Worm (Caenorhabditis elegans) whole organism, L2 larva: Measurements from ENCODE around the gene gpa-17.

ENCODE experiments used
- blmp-1 ChIP-seq: sonication (generic microtip); optimal IDR thresholded peaks from 2 replicates; lab custom pipeline; 2017; ENCODE audit warnings: missing genetic modification characterization, mild to moderate bottlenecking, missing compliant biosample characterization, antibody characterized with exemption, moderate library complexity; ENCODE audit not compliant: insufficient read depth
- elt-3 ChIP-seq: sonication (generic microtip); optimal IDR thresholded peaks from 2 replicates; lab custom pipeline; 2017; ENCODE audit warnings: missing biosample characterization, missing genetic modification characterization
- mab-5 ChIP-seq: fragments of 150-350 bp; optimal IDR thresholded peaks from 2 replicates; lab custom pipeline; 2014; ENCODE audit warnings: missing biosample characterization, missing genetic modification characterization
- mdl-1 ChIP-seq, 2 experiments: fragments of 150-350 bp in 1 of 2; sonication (generic microtip) in 1 of 2; optimal IDR thresholded peaks; 2 replicates each; lab custom pipeline; 2017; ENCODE audit warnings: missing biosample characterization in 2 of 2, missing genetic modification characterization in 2 of 2
- unc-62 ChIP-seq: fragments of 150-350 bp; optimal IDR thresholded peaks from 2 replicates; lab custom pipeline; 2014; ENCODE audit warnings: missing biosample characterization, missing genetic modification reagents, missing genetic modification characterization
- ztf-11 ChIP-seq: sonication (generic microtip); optimal IDR thresholded peaks from 2 replicates; lab custom pipeline; 2017; ENCODE audit warnings: missing biosample characterization, missing genetic modification characterization

DNA sequence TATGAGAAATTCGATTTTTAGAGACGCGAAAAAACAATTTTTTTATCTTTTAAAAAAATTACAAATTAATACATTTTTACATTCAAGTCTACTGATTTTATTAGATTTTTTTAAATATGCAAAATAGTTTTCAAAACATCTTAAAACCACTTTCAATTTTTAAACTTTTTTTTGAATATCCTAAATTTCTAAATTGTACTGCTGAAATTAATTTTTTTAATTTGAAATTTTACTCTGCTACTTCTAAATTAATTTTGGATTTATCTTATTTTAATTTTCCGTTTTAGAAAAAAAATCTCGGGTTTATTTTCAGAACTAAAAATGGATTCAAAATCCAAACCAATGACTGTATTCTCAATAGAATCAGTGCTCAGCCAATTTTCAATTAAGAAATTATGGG is 7.4 kb upstream of the gpa-17 start, which contains the start of gene Y71H2B.8:
- TF ChIP-seq blmp-1 (tag; lab: Kevin White, UChicago) (no peak), mab-5 (tag; lab: Kevin White, UChicago) (no peak), elt-3 (tag; lab: Kevin White, UChicago) (no peak), mdl-1 (tag; optimal IDR thresholded peaks at IDR 0.05; lab: Kevin White, UChicago) (no peak), ztf-11 (tag; lab: Kevin White, UChicago) (no peak), unc-62 (GFP tag; lab: Kevin White, UChicago) (no peak)
